Worm (Caenorhabditis elegans): ENCODE results near the gene mak-1.

Gene mak-1

DNA sequence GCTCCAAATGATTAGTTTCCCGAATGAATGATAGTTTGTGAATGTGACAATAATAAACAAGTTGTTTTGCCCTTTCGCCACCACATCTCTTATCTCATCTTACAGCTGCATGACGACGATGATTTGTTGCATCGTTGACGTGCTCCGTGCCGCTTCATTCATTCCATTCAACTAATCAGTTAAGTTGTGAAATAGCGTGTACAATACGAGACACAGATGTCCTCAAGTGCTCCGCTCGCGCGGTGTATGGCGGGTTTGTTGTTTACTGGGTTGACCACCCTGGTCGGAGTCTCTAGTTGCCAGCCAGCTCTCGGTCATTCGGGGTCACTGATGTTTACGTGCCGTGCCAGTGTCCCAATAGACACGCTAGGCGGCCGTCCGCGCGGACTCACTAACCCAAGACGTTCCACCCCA lies 4.1 kb downstream of the mak-1 start:
- TF ChIP-seq fos-1 (tag; optimal IDR thresholded peaks at IDR 0.05), result no peak
- peak; percentile 57 for TF ChIP-seq pha-4 (tag; optimal IDR thresholded peaks at IDR 0.05)
- peak; percentile 19 for TF ChIP-seq elt-2 (tag; optimal IDR thresholded peaks at IDR 0.05)
- TF ChIP-seq lsy-12 (tag; optimal IDR thresholded peaks at IDR 0.05), result no peak
- peak; percentile 73 for TF ChIP-seq pqm-1 (tag; optimal IDR thresholded peaks at IDR 0.05)

DNA sequence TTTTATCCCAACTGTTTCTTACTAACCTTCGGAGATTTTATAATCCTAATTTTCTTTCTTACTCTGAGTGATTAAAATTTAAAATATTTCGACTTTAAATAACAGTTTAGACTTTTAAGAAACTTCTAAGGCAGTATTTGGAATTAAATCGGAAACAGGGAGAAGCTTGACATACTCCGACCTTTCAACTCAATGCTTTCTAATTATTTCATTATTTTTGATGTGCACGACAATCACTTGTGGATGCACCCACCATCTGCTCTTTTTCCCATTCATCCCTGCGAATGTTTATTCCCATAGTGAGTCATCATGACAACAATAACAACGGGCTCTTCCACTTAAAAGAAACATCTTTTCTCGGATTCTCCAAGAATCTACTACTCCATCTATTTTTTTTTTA lies 4.8 kb downstream of the mak-1 start:
- TF ChIP-seq nhr-25 (tag; optimal IDR thresholded peaks at IDR 0.05) (no peak), eor-1 (tag; optimal IDR thresholded peaks at IDR 0.05) (no peak), ceh-9 (tag; optimal IDR thresholded peaks at IDR 0.05) (no peak), ztf-11 (tag; optimal IDR thresholded peaks at IDR 0.05) (no peak), egl-27 (tag; optimal IDR thresholded peaks at IDR 0.05) (no peak), ZK546.5 (tag; optimal IDR thresholded peaks at IDR 0.05) (no peak), lin-15B (tag; optimal IDR thresholded peaks at IDR 0.05) (no peak), ceh-16 (tag; optimal IDR thresholded peaks at IDR 0.05) (no peak), hmg-11 (tag; optimal IDR thresholded peaks at IDR 0.05) (no peak), fkh-10 (GFP tag; optimal IDR thresholded peaks at IDR 0.05) (no peak), nhr-12 (tag; optimal IDR thresholded peaks at IDR 0.05) (no peak), mdl-1 (tag; optimal IDR thresholded peaks at IDR 0.05) (no peak), nhr-67 (tag; optimal IDR thresholded peaks at IDR 0.05) (no peak), fos-1 (tag; optimal IDR thresholded peaks at IDR 0.05) (no peak)

DNA sequence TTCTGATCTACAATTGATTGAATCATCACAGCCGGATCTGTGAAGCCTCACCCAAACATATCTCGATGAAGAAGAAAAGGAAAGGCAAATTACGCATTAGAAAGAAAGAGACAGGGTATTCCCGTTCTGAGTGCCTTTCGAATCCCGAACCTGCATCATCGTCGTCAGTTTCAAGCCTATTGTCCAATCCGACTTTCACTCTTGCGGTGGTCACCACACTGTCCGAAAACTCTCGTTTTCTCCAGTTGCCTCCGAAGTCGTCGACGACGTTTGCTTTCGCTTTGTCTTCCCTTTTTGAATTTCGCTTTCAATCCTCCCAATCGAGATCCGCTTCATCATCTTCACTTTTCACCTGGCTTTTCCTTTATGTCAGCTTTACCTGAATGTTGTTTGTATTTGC lies 5.2 kb downstream of the mak-1 start:
- TF ChIP-seq nhr-23 (tag; optimal IDR thresholded peaks at IDR 0.05) (peak; percentile 35), elt-3 (tag; optimal IDR thresholded peaks at IDR 0.05) (no peak), nhr-25 (tag; optimal IDR thresholded peaks at IDR 0.05) (peak; percentile 34), nhr-43 (tag; optimal IDR thresholded peaks at IDR 0.05; ENCODE audit: poor library complexity, severe bottlenecking) (peak; percentile 24)

DNA sequence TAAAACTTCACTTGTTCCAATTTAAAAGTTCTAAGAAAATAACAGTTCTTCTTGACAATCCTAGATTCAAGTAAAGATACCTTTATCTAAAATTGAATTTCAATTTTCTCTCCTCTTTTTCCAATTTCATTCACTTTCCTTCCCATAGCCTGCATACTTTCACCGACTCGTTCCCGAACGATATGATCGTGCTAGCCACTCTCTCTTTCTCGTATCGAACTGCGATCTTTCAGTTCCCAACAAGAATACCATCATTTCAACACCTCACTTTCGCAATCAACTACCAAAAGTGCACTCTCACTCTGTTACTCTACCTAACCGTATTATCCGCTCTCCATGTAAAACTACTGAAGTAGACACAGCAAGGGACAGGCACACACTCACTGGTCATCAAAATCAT lies 6.2 kb downstream of the mak-1 start:
- no peak for TF ChIP-seq lin-15B (tag; optimal IDR thresholded peaks at IDR 0.05)
- peak; percentile 13 for TF ChIP-seq nhr-23 (tag; optimal IDR thresholded peaks at IDR 0.05)
- TF ChIP-seq ceh-28 (tag; optimal IDR thresholded peaks at IDR 0.05), result no peak
- no peak for TF ChIP-seq fkh-2 (tag; optimal IDR thresholded peaks at IDR 0.05)
- peak; percentile 79 for TF ChIP-seq elt-1 (tag; optimal IDR thresholded peaks at IDR 0.05)

DNA sequence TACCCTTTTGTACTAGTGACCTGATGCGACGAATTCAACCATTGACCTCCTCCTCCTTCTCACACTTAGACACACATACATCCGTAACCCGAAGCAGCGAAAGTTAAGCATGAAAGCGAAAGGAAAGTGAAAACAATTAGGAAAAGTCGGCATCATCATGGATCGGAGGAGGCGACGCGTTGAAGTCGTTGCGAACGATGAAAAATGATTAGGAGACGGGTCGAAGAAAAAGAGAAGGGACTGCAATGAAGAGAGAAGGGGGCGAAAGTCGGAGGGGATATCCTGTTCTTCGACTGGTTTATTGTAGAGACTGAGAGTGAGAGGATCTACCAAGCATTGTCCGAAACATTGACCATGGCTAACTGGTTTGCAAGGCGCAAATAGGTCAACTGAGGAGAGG lies 7.2 kb downstream of the mak-1 start:
- TF ChIP-seq unc-39 (tag; optimal IDR thresholded peaks at IDR 0.05), result no peak
- no peak for TF ChIP-seq skn-1 (tag; optimal IDR thresholded peaks at IDR 0.05)
- TF ChIP-seq ceh-82 (tag; optimal IDR thresholded peaks at IDR 0.05), result no peak
- TF ChIP-seq pha-4 (tag; optimal IDR thresholded peaks at IDR 0.05), result no peak
- no peak for TF ChIP-seq egl-27 (tag; optimal IDR thresholded peaks at IDR 0.05)
- peak; percentile 81 for TF ChIP-seq nhr-25 (tag; optimal IDR thresholded peaks at IDR 0.05)
- peak; percentile 97 for TF ChIP-seq nhr-23 (tag; optimal IDR thresholded peaks at IDR 0.05)
- no peak for TF ChIP-seq mdl-1 (tag; optimal IDR thresholded peaks at IDR 0.05)
- TF ChIP-seq ztf-11 (tag; optimal IDR thresholded peaks at IDR 0.05), result no peak
- TF ChIP-seq fos-1 (tag; optimal IDR thresholded peaks at IDR 0.05), result peak; percentile 38
- no peak for TF ChIP-seq egl-5 (tag; optimal IDR thresholded peaks at IDR 0.05)
- no peak for TF ChIP-seq mml-1 (tag; optimal IDR thresholded peaks at IDR 0.05)
- no peak for TF ChIP-seq jun-1 (tag; optimal IDR thresholded peaks at IDR 0.05)
- no peak for TF ChIP-seq R02D3.7 (tag; optimal IDR thresholded peaks at IDR 0.05)
- TF ChIP-seq fkh-2 (tag; optimal IDR thresholded peaks at IDR 0.05), result no peak
- no peak for TF ChIP-seq nhr-11 (tag; optimal IDR thresholded peaks at IDR 0.05)
- no peak for TF ChIP-seq ceh-28 (tag; optimal IDR thresholded peaks at IDR 0.05)
- no peak for TF ChIP-seq tbx-2 (tag; optimal IDR thresholded peaks at IDR 0.05)
- no peak for TF ChIP-seq ZK546.5 (tag; optimal IDR thresholded peaks at IDR 0.05)
- no peak for TF ChIP-seq nhr-67 (tag; optimal IDR thresholded peaks at IDR 0.05)
- peak; percentile 66 for TF ChIP-seq nhr-43 (tag; optimal IDR thresholded peaks at IDR 0.05; ENCODE audit: poor library complexity, severe bottlenecking)
- TF ChIP-seq nhr-12 (tag; optimal IDR thresholded peaks at IDR 0.05), result no peak
- no peak for TF ChIP-seq unc-62 (GFP tag; optimal IDR thresholded peaks at IDR 0.05)
- TF ChIP-seq ztf-4 (tag; optimal IDR thresholded peaks at IDR 0.05), result no peak
- no peak for TF ChIP-seq lin-15B (tag; optimal IDR thresholded peaks at IDR 0.05)
- TF ChIP-seq lin-39 (tag; optimal IDR thresholded peaks at IDR 0.05), result no peak
- TF ChIP-seq lsy-12 (tag; optimal IDR thresholded peaks at IDR 0.05), result no peak
- TF ChIP-seq daf-12 (tag; optimal IDR thresholded peaks at IDR 0.05), result no peak
- TF ChIP-seq ama-1 (optimal IDR thresholded peaks at IDR 0.05), result no peak
- peak in 1 of 3 experiments; percentile 54 for TF ChIP-seq elt-3 (tag; optimal IDR thresholded peaks at IDR 0.05)
- TF ChIP-seq sea-2 (GFP tag; optimal IDR thresholded peaks at IDR 0.05), result no peak
- TF ChIP-seq snpc-4 (tag; optimal IDR thresholded peaks at IDR 0.05), result no peak
- TF ChIP-seq nhr-77 (tag; optimal IDR thresholded peaks at IDR 0.05), result no peak
- TF ChIP-seq zag-1 (tag; optimal IDR thresholded peaks at IDR 0.05), result no peak
- no peak for TF ChIP-seq aly-2 (tag; optimal IDR thresholded peaks at IDR 0.05)

All from whole organism, L3 larva.